Worm (Caenorhabditis elegans) whole organism, L1 larva: ENCODE measurements around the gene gck-2.

ENCODE experiments used
- C34B4.2 ChIP-seq: sonication (generic microtip); optimal IDR thresholded peaks from 2 replicates; lab custom pipeline; 2017; ENCODE audit warnings: mild to moderate bottlenecking, missing genetic modification characterization, missing compliant biosample characterization
- Y116A8C.19 ChIP-seq: sonication (generic microtip); optimal IDR thresholded peaks from 2 replicates; lab custom pipeline; 2016; ENCODE audit warnings: missing compliant biosample characterization, missing genetic modification characterization, borderline replicate concordance
- blmp-1 ChIP-seq: fragments of 150-350 bp; optimal IDR thresholded peaks from 2 replicates; lab custom pipeline; 2014; ENCODE audit warnings: missing biosample characterization, missing genetic modification characterization
- ceh-82 ChIP-seq, 3 experiments: fragments of 150-350 bp in 1 of 3; sonication (generic microtip) in 2 of 3; optimal IDR thresholded peaks; 2 replicates each; lab custom pipeline; 2014 to 2017; ENCODE audit warnings: missing biosample characterization in 3 of 3, missing genetic modification characterization in 3 of 3
- ceh-88 ChIP-seq: fragments of 200-800 bp; sonication (Bioruptor generic); IDR thresholded peaks from 2 replicates; pipeline ENCODE4 v1.3.6; 2022; ENCODE audit warnings: missing genetic modification characterization, missing compliant biosample characterization
- egl-27 ChIP-seq, 2 experiments: fragments of 150-350 bp in 1 of 2; sonication (generic microtip); optimal IDR thresholded peaks; 3 replicates each; lab custom pipeline; 2017 to 2018; ENCODE audit warnings: missing biosample characterization in 2 of 2, missing genetic modification characterization in 2 of 2, missing genetic modification reagents in 2 of 2
- lin-13 ChIP-seq: fragments of 150-350 bp; optimal IDR thresholded peaks from 2 replicates; lab custom pipeline; 2014; ENCODE audit warnings: missing biosample characterization, missing genetic modification reagents, missing genetic modification characterization
- lin-39 ChIP-seq: fragments of 150-350 bp; optimal IDR thresholded peaks from 2 replicates; lab custom pipeline; 2014; ENCODE audit warnings: missing biosample characterization, missing genetic modification reagents, missing genetic modification characterization
- nhr-19 ChIP-seq: fragments of 200-800 bp; sonication (Bioruptor generic); conservative IDR thresholded peaks from 2 replicates; pipeline ENCODE4 v1.3.6; 2022; ENCODE audit warnings: missing genetic modification characterization, missing compliant biosample characterization
- nhr-76 ChIP-seq: sonication (generic microtip); optimal IDR thresholded peaks from 2 replicates; lab custom pipeline; 2017; ENCODE audit warnings: missing biosample characterization, missing genetic modification characterization
- nhr-77 ChIP-seq: fragments of 150-350 bp; optimal IDR thresholded peaks from 2 replicates; lab custom pipeline; 2014; ENCODE audit warnings: missing biosample characterization, missing genetic modification characterization
- skn-1 ChIP-seq: fragments of 150-350 bp; optimal IDR thresholded peaks from 2 replicates; lab custom pipeline; 2014; ENCODE audit warnings: missing biosample characterization, missing genetic modification characterization
- snpc-4 ChIP-seq: fragments of 150-350 bp; optimal IDR thresholded peaks from 2 replicates; lab custom pipeline; 2014; ENCODE audit warnings: missing biosample characterization, missing genetic modification characterization

ce11 chrV:6771645-6772044 lies 20.8 kb downstream of the gck-2 start, which contains the start of gene srh-30:
- TF ChIP-seq egl-27 (tag; optimal IDR thresholded peaks at IDR 0.05; lab: Kevin White, UChicago) = no peak
- no peak for TF ChIP-seq snpc-4 (tag; lab: Kevin White, UChicago)
- TF ChIP-seq ceh-88 (GFP tag; lab: Robert Waterston, UW) = no peak
- no peak for TF ChIP-seq skn-1 (tag; lab: Kevin White, UChicago)
- no peak for TF ChIP-seq lin-39 (tag; lab: Kevin White, UChicago)
- no peak for TF ChIP-seq nhr-77
- no peak for TF ChIP-seq blmp-1 (tag; lab: Kevin White, UChicago)
- no peak for TF ChIP-seq lin-13 (GFP tag; lab: Kevin White, UChicago)
- TF ChIP-seq ceh-82 (tag; optimal IDR thresholded peaks at IDR 0.05; lab: Kevin White, UChicago) = no peak
- TF ChIP-seq Y116A8C.19 = no peak
- TF ChIP-seq nhr-19 (GFP tag; lab: Robert Waterston, UW) = no peak
- TF ChIP-seq nhr-76 (tag; lab: Kevin White, UChicago) = no peak
- TF ChIP-seq C34B4.2 (tag; lab: Kevin White, UChicago) = no peak
